Worm (Caenorhabditis elegans) whole organism, mixed stage, embryonic: ENCODE measurements around the gene acl-6.

Experiments
- blmp-1 ChIP-seq: fragments of 150-350 bp; optimal IDR thresholded peaks from 2 replicates; lab custom pipeline; 2014; ENCODE audit warnings: missing biosample characterization, missing genetic modification characterization
- elt-3 ChIP-seq: fragments of 150-350 bp; optimal IDR thresholded peaks from 2 replicates; lab custom pipeline; 2014; ENCODE audit warnings: missing biosample characterization, missing genetic modification characterization
- hlh-1 ChIP-seq: fragments of 150-350 bp; optimal IDR thresholded peaks from 2 replicates; lab custom pipeline; 2014; ENCODE audit warnings: missing biosample characterization, missing genetic modification reagents, missing genetic modification characterization
- snpc-4 ChIP-seq: fragments of 150-350 bp; optimal IDR thresholded peaks from 2 replicates; lab custom pipeline; 2014; ENCODE audit warnings: missing biosample characterization, missing genetic modification characterization
- tbx-8 ChIP-seq: fragments of 200-800 bp; sonication (Bioruptor generic); optimal IDR thresholded peaks from 2 replicates; lab custom pipeline; 2018; ENCODE audit warnings: mild to moderate bottlenecking, missing genetic modification characterization, moderate library complexity, missing compliant biosample characterization
- unc-62 ChIP-seq: fragments of 150-350 bp; optimal IDR thresholded peaks from 2 replicates; lab custom pipeline; 2014; ENCODE audit warnings: missing biosample characterization, missing genetic modification reagents, missing genetic modification characterization

DNA sequence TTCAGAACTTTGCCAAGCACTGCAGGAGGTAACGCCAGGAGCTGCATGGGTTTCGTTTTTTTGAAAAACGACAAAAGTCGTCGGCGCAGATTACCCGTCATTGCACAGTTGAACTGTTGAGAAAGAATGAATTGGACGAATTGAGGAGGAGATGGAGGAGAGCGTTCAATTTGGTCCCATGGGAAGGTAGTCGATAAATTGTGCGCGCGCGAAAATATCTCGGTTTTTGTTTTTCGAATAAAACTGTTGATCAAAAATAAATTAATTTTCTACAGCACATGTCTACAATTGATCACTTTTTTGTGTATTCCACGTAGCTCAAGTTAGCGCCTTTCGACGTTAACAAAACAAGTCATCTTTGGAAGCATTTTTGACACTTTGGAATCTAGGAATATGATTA lies 13.3 kb upstream of the acl-6 start, which contains the start of gene F08F3.6:
- no peak for TF ChIP-seq elt-3
- no peak for TF ChIP-seq snpc-4 (tag; lab: Kevin White, UChicago)
- no peak for TF ChIP-seq tbx-8
- TF ChIP-seq hlh-1 (tag; lab: Kevin White, UChicago): no peak
- no peak for TF ChIP-seq unc-62 (GFP tag; lab: Kevin White, UChicago)
- no peak for TF ChIP-seq blmp-1 (tag; lab: Kevin White, UChicago)
